Worm (Caenorhabditis elegans) whole organism, L2 larva: ENCODE data around the gene K09B3.1.

Experiments used
- ZK546.5 ChIP-seq: sonication (generic microtip); optimal IDR thresholded peaks from 2 replicates; lab custom pipeline; 2017; ENCODE audit warnings: missing biosample characterization, missing genetic modification characterization
- lin-39 ChIP-seq: fragments of 150-350 bp; optimal IDR thresholded peaks from 2 replicates; lab custom pipeline; 2014; ENCODE audit warnings: missing biosample characterization, missing genetic modification reagents, missing genetic modification characterization
- mdl-1 ChIP-seq, 2 experiments: fragments of 150-350 bp in 1 of 2; sonication (generic microtip) in 1 of 2; optimal IDR thresholded peaks; 2 replicates each; lab custom pipeline; 2017; ENCODE audit warnings: missing biosample characterization in 2 of 2, missing genetic modification characterization in 2 of 2
- nhr-25 ChIP-seq: fragments of 150-350 bp; sonication (generic microtip); optimal IDR thresholded peaks from 3 replicates; lab custom pipeline; 2014; ENCODE audit warnings: missing biosample characterization, missing genetic modification characterization
- peb-1 ChIP-seq: fragments of 150-350 bp; optimal IDR thresholded peaks from 2 replicates; lab custom pipeline; 2014; ENCODE audit warnings: missing biosample characterization, missing genetic modification characterization
- snpc-4 ChIP-seq: fragments of 150-350 bp; optimal IDR thresholded peaks from 2 replicates; lab custom pipeline; 2014; ENCODE audit warnings: missing biosample characterization, missing genetic modification characterization
- unc-39 ChIP-seq: fragments of 150-350 bp; optimal IDR thresholded peaks from 2 replicates; lab custom pipeline; 2014; ENCODE audit warnings: missing biosample characterization, missing genetic modification characterization
- unc-62 ChIP-seq: fragments of 150-350 bp; optimal IDR thresholded peaks from 2 replicates; lab custom pipeline; 2014; ENCODE audit warnings: missing biosample characterization, missing genetic modification reagents, missing genetic modification characterization
- zag-1 ChIP-seq: fragments of 150-350 bp; optimal IDR thresholded peaks from 2 replicates; lab custom pipeline; 2014; ENCODE audit warnings: missing biosample characterization, missing genetic modification characterization
- ztf-11 ChIP-seq: sonication (generic microtip); optimal IDR thresholded peaks from 2 replicates; lab custom pipeline; 2017; ENCODE audit warnings: missing biosample characterization, missing genetic modification characterization
- ztf-4 ChIP-seq: fragments of 150-350 bp; optimal IDR thresholded peaks from 2 replicates; lab custom pipeline; 2014; ENCODE audit warnings: missing biosample characterization, missing genetic modification characterization

ce11 chrIV:3755355-3755754 lies 39.2 kb upstream of the K09B3.1 start, which contains the start of gene Y37E11AR.7:
- TF ChIP-seq ztf-11 (tag; lab: Kevin White, UChicago): no peak
- TF ChIP-seq unc-39: no peak
- TF ChIP-seq unc-62 (GFP tag; lab: Kevin White, UChicago): no peak
- TF ChIP-seq zag-1: no peak
- no peak for TF ChIP-seq snpc-4
- no peak for TF ChIP-seq peb-1
- no peak for TF ChIP-seq mdl-1 (tag; optimal IDR thresholded peaks at IDR 0.05; lab: Kevin White, UChicago)
- TF ChIP-seq ZK546.5 (tag; lab: Kevin White, UChicago): no peak
- TF ChIP-seq nhr-25: no peak
- TF ChIP-seq lin-39 (tag; lab: Kevin White, UChicago): no peak
- TF ChIP-seq ztf-4: no peak
